Fruit fly (Drosophila melanogaster) whole organism, embryonic: Measurements from ENCODE around the gene rho-4.
A peak's percentile ranks its signal among the peaks of the same experiment; 100 is the strongest.

ENCODE experiments used
- Asciz ChIP-seq: fragments of 200-800 bp; sonication (Bioruptor generic); optimal IDR thresholded peaks from 2 replicates; lab custom pipeline; 2017; ENCODE audit warnings: missing biosample characterization, mild to moderate bottlenecking, missing genetic modification characterization, missing genetic modification reagents
- Atf-2 ChIP-seq: fragments of 200-800 bp; sonication (Bioruptor generic); optimal IDR thresholded peaks from 2 replicates; lab custom pipeline; 2016; ENCODE audit warnings: missing biosample characterization, missing genetic modification characterization
- CG10366 ChIP-seq: fragments of 200-800 bp; sonication (Bioruptor generic); IDR thresholded peaks from 2 replicates; pipeline ENCODE4 v1.3.6; 2022; ENCODE audit warnings: missing biosample characterization, missing genetic modification characterization
- CG10462 ChIP-seq: fragments of 200-800 bp; sonication (Bioruptor generic); optimal IDR thresholded peaks from 2 replicates; lab custom pipeline; 2016; ENCODE audit warnings: missing biosample characterization, missing genetic modification characterization
- CG11093 ChIP-seq: fragments of 200-800 bp; sonication (Bioruptor generic); IDR thresholded peaks from 3 replicates; pipeline ENCODE4 v1.3.6; 2022; ENCODE audit warnings: missing biosample characterization, missing genetic modification characterization
- CG15696 ChIP-seq: fragments of 200-800 bp; sonication (Bioruptor generic); optimal IDR thresholded peaks from 2 replicates; lab custom pipeline; 2019; ENCODE audit warnings: missing biosample characterization, mild to moderate bottlenecking, missing genetic modification characterization, moderate library complexity
- CG16813 ChIP-seq: fragments of 200-800 bp; sonication (Bioruptor generic); IDR thresholded peaks from 3 replicates; pipeline ENCODE4 v1.3.6; 2022; ENCODE audit warnings: missing biosample characterization, missing genetic modification characterization; ENCODE audit not compliant: partially characterized antibody
- CG1832 ChIP-seq: fragments of 200-800 bp; sonication (Bioruptor generic); optimal IDR thresholded peaks from 2 replicates; lab custom pipeline; 2017; ENCODE audit warnings: missing biosample characterization, mild to moderate bottlenecking, missing genetic modification characterization, inconsistent platforms
- CG2199 ChIP-seq: fragments of 200-800 bp; sonication (Bioruptor generic); IDR thresholded peaks from 3 replicates; pipeline ENCODE4 v1.3.6; 2022; ENCODE audit warnings: missing biosample characterization, missing genetic modification characterization
- CG2712 ChIP-seq: fragments of 200-800 bp; optimal IDR thresholded peaks from 3 replicates; lab custom pipeline; 2019; ENCODE audit warnings: missing biosample characterization, mild to moderate bottlenecking, missing genetic modification characterization, moderate library complexity
- CG42726 ChIP-seq: fragments of 200-800 bp; sonication (Bioruptor generic); IDR thresholded peaks from 2 replicates; pipeline ENCODE4 v1.3.6; 2022; ENCODE audit warnings: missing biosample characterization, missing genetic modification characterization; ENCODE audit not compliant: partially characterized antibody
- CG4424 ChIP-seq: fragments of 200-800 bp; sonication (Bioruptor generic); optimal IDR thresholded peaks from 3 replicates; lab custom pipeline; 2016; ENCODE audit warnings: missing biosample characterization, missing genetic modification characterization
- CG4730 ChIP-seq: fragments of 200-800 bp; sonication (Bioruptor generic); IDR thresholded peaks from 2 replicates; pipeline ENCODE4 v1.3.6; 2022; ENCODE audit warnings: missing biosample characterization, missing genetic modification characterization
- CG7963 ChIP-seq: fragments of 200-800 bp; sonication (Bioruptor generic); IDR thresholded peaks from 3 replicates; pipeline ENCODE4 v1.3.6; 2022; ENCODE audit warnings: missing biosample characterization, missing genetic modification characterization; ENCODE audit not compliant: partially characterized antibody
- CG7987 ChIP-seq: fragments of 200-800 bp; sonication (Bioruptor generic); optimal IDR thresholded peaks from 2 replicates; lab custom pipeline; 2018; ENCODE audit warnings: missing biosample characterization, mild to moderate bottlenecking, missing genetic modification characterization, moderate library complexity
- CG9215 ChIP-seq: fragments of 200-800 bp; sonication (Bioruptor generic); IDR thresholded peaks from 2 replicates; pipeline ENCODE4 v1.3.6; 2022; ENCODE audit warnings: missing biosample characterization, missing genetic modification characterization
- Camta ChIP-seq: fragments of 200-800 bp; sonication (Bioruptor generic); optimal IDR thresholded peaks from 2 replicates; lab custom pipeline; 2016; ENCODE audit warnings: missing biosample characterization, missing genetic modification characterization
- Dad ChIP-seq: fragments of 200-800 bp; sonication (Bioruptor generic); optimal IDR thresholded peaks from 3 replicates; lab custom pipeline; 2016; ENCODE audit warnings: missing biosample characterization, missing genetic modification characterization
- Dref ChIP-seq: fragments of 200-800 bp; sonication (Bioruptor generic); IDR thresholded peaks from 2 replicates; pipeline ENCODE4 v1.3.6; 2022; ENCODE audit warnings: missing biosample characterization, missing genetic modification characterization
- Gsc ChIP-seq: fragments of 200-800 bp; sonication (Bioruptor generic); IDR thresholded peaks from 2 replicates; pipeline ENCODE4 v1.3.6; 2022; ENCODE audit warnings: missing biosample characterization, missing genetic modification characterization
- HHEX ChIP-seq: fragments of 200-800 bp; sonication (Bioruptor generic); optimal IDR thresholded peaks from 3 replicates; lab custom pipeline; 2017; ENCODE audit warnings: missing biosample characterization, mild to moderate bottlenecking, missing genetic modification characterization, missing genetic modification reagents
- Hmr ChIP-seq: fragments of 200-800 bp; sonication (Bioruptor generic); optimal IDR thresholded peaks from 3 replicates; lab custom pipeline; 2017; ENCODE audit warnings: mild to moderate bottlenecking, missing biosample characterization, missing genetic modification reagents, missing genetic modification characterization
- Hmx ChIP-seq: fragments of 200-800 bp; sonication (Bioruptor generic); optimal IDR thresholded peaks from 2 replicates; lab custom pipeline; 2016; ENCODE audit warnings: missing biosample characterization, missing genetic modification characterization
- Ptx1 ChIP-seq: fragments of 200-800 bp; sonication (Bioruptor generic); IDR thresholded peaks from 2 replicates; pipeline ENCODE4 v1.3.6; 2022; ENCODE audit warnings: missing biosample characterization, missing genetic modification characterization
- Side ChIP-seq: fragments of 200-800 bp; sonication (Bioruptor generic); optimal IDR thresholded peaks from 2 replicates; lab custom pipeline; 2016; ENCODE audit warnings: missing biosample characterization, missing genetic modification characterization
- Sox100B ChIP-seq: fragments of 200-800 bp; sonication (Bioruptor generic); optimal IDR thresholded peaks from 3 replicates; lab custom pipeline; 2018; ENCODE audit warnings: missing biosample characterization, mild to moderate bottlenecking, missing genetic modification characterization
- Sox102F ChIP-seq: fragments of 200-800 bp; sonication (Bioruptor generic); optimal IDR thresholded peaks from 2 replicates; lab custom pipeline; 2018; ENCODE audit warnings: missing biosample characterization, mild to moderate bottlenecking, missing genetic modification characterization, moderate library complexity
- Sry-δ ChIP-seq: fragments of 200-800 bp; sonication (Bioruptor generic); optimal IDR thresholded peaks from 2 replicates; lab custom pipeline; 2016; ENCODE audit warnings: missing biosample characterization, missing genetic modification characterization
- ab ChIP-seq: fragments of 200-800 bp; sonication (Bioruptor generic); optimal IDR thresholded peaks from 2 replicates; lab custom pipeline; 2016; ENCODE audit warnings: missing biosample characterization, missing genetic modification characterization
- ci ChIP-seq: fragments of 200-800 bp; sonication (Bioruptor generic); IDR thresholded peaks from 3 replicates; pipeline ENCODE4 v1.3.6; 2022; ENCODE audit warnings: missing biosample characterization, missing genetic modification characterization
- dan ChIP-seq: fragments of 200-800 bp; sonication (Bioruptor generic); IDR thresholded peaks from 2 replicates; pipeline ENCODE4 v1.3.6; 2022; ENCODE audit warnings: missing biosample characterization, missing genetic modification characterization
- dmrt11E ChIP-seq: fragments of 200-800 bp; sonication (Bioruptor generic); optimal IDR thresholded peaks from 3 replicates; lab custom pipeline; 2018; ENCODE audit warnings: missing biosample characterization, mild to moderate bottlenecking, missing genetic modification characterization, moderate library complexity
- ems ChIP-seq: fragments of 200-800 bp; sonication (Bioruptor generic); optimal IDR thresholded peaks from 3 replicates; lab custom pipeline; 2016; ENCODE audit warnings: missing biosample characterization, missing genetic modification characterization
- fu2 ChIP-seq: fragments of 200-800 bp; sonication (Bioruptor generic); optimal IDR thresholded peaks from 2 replicates; lab custom pipeline; 2016; ENCODE audit warnings: missing biosample characterization, missing genetic modification characterization
- gro ChIP-seq: fragments of 200-800 bp; sonication (Bioruptor generic); optimal IDR thresholded peaks from 2 replicates; lab custom pipeline; 2016; ENCODE audit warnings: missing biosample characterization, missing genetic modification characterization
- insv ChIP-seq, 2 experiments: fragments of 200-800 bp; sonication (Bioruptor generic); optimal IDR thresholded peaks; 3 replicates each; lab custom pipeline; 2016 to 2018; ENCODE audit warnings: missing biosample characterization in 2 of 2, missing genetic modification characterization in 2 of 2
- kah ChIP-seq: fragments of 200-800 bp; sonication (Bioruptor generic); optimal IDR thresholded peaks from 2 replicates; lab custom pipeline; 2018; ENCODE audit warnings: missing biosample characterization, mild to moderate bottlenecking, missing genetic modification characterization
- kay ChIP-seq: fragments of 200-800 bp; sonication (Bioruptor generic); optimal IDR thresholded peaks from 2 replicates; lab custom pipeline; 2016; ENCODE audit warnings: missing biosample characterization, missing genetic modification characterization
- lbe ChIP-seq: fragments of 200-800 bp; sonication (Bioruptor generic); optimal IDR thresholded peaks from 2 replicates; lab custom pipeline; 2016; ENCODE audit warnings: missing biosample characterization, mild to moderate bottlenecking, missing genetic modification characterization
- nerfin-1 ChIP-seq: fragments of 200-800 bp; sonication (Bioruptor generic); optimal IDR thresholded peaks from 3 replicates; lab custom pipeline; 2019; ENCODE audit warnings: missing biosample characterization, mild to moderate bottlenecking, missing genetic modification characterization, moderate library complexity
- nmo ChIP-seq: fragments of 200-800 bp; sonication (Bioruptor generic); optimal IDR thresholded peaks from 2 replicates; lab custom pipeline; 2018; ENCODE audit warnings: missing biosample characterization, mild to moderate bottlenecking, missing genetic modification characterization, moderate library complexity
- p53 ChIP-seq: fragments of 200-800 bp; sonication (Bioruptor generic); optimal IDR thresholded peaks from 2 replicates; lab custom pipeline; 2016; ENCODE audit warnings: missing biosample characterization, missing genetic modification characterization
- pfk ChIP-seq: fragments of 200-800 bp; sonication (Bioruptor generic); optimal IDR thresholded peaks from 2 replicates; lab custom pipeline; 2018; ENCODE audit warnings: missing biosample characterization, mild to moderate bottlenecking, missing genetic modification characterization, moderate library complexity
- pnt ChIP-seq: fragments of 200-800 bp; sonication (Bioruptor generic); optimal IDR thresholded peaks from 3 replicates; lab custom pipeline; 2016; ENCODE audit warnings: missing biosample characterization, missing genetic modification characterization
- pros ChIP-seq: fragments of 200-800 bp; sonication (Bioruptor generic); optimal IDR thresholded peaks from 3 replicates; lab custom pipeline; 2019; ENCODE audit warnings: missing biosample characterization, mild to moderate bottlenecking, missing genetic modification characterization, moderate library complexity
- ranshi ChIP-seq: fragments of 200-800 bp; sonication (Bioruptor generic); IDR thresholded peaks from 2 replicates; pipeline ENCODE4 v1.3.6; 2022; ENCODE audit warnings: missing biosample characterization, missing genetic modification characterization
- salm ChIP-seq: fragments of 200-800 bp; sonication (Bioruptor generic); optimal IDR thresholded peaks from 2 replicates; lab custom pipeline; 2018; ENCODE audit warnings: missing biosample characterization, mild to moderate bottlenecking, missing genetic modification characterization
- sc ChIP-seq, 3 experiments: fragments of >200 bp in 2 of 3; fragments of 200-800 bp in 1 of 3; sonication (Bioruptor generic) in 1 of 3; optimal IDR thresholded peaks; 2 replicates in 2 of 3; 3 replicates in 1 of 3; lab custom pipeline; 2017; ENCODE audit warnings: mild to moderate bottlenecking in 1 of 3, missing biosample characterization in 1 of 3, missing genetic modification characterization in 1 of 3, missing genetic modification reagents in 1 of 3
- tin ChIP-seq: fragments of 200-800 bp; sonication (Bioruptor generic); optimal IDR thresholded peaks from 3 replicates; lab custom pipeline; 2016; ENCODE audit warnings: missing biosample characterization, missing genetic modification characterization
- ttk ChIP-seq: fragments of 200-800 bp; sonication (Bioruptor generic); IDR thresholded peaks from 2 replicates; pipeline ENCODE4 v2.1.2; 2022; ENCODE audit warnings: missing biosample characterization, missing genetic modification characterization
- vvl ChIP-seq: fragments of 200-800 bp; sonication (Bioruptor generic); IDR thresholded peaks from 2 replicates; pipeline ENCODE4 v1.3.6; 2022; ENCODE audit warnings: missing biosample characterization, missing genetic modification characterization
- wdn ChIP-seq: fragments of 200-800 bp; sonication (Bioruptor generic); IDR thresholded peaks from 2 replicates; pipeline ENCODE4 v1.3.6; 2022; ENCODE audit warnings: missing biosample characterization, missing genetic modification characterization

The rho-4 gene

dm6 chrX:11578841-11579240 is 20.8 kb upstream of the rho-4 start (continued):
- TF ChIP-seq nerfin-1, result peak; percentile 87
- no peak for TF ChIP-seq tin (GFP tag; lab: Kevin White, UChicago)
- TF ChIP-seq ci (GFP tag; lab: Robert Waterston, UW), result no peak
- no peak for TF ChIP-seq Sox102F (GFP tag; lab: Kevin White, UChicago)
- no peak for TF ChIP-seq ranshi (GFP tag; lab: Robert Waterston, UW)
- TF ChIP-seq dan, result no peak
- no peak for TF ChIP-seq ttk (GFP tag; lab: Robert Waterston, UW)
- no peak for TF ChIP-seq CG9215
- no peak for TF ChIP-seq pros (GFP tag; lab: Kevin White, UChicago)
- TF ChIP-seq CG15696 (tag; lab: Kevin White, UChicago), result no peak
- no peak for TF ChIP-seq salm
- TF ChIP-seq Side (GFP tag; lab: Kevin White, UChicago), result no peak
- TF ChIP-seq Asciz (GFP tag; lab: Kevin White, UChicago), result no peak
- no peak for TF ChIP-seq HHEX (GFP tag; lab: Kevin White, UChicago)
- no peak for TF ChIP-seq Gsc (GFP tag; lab: Robert Waterston, UW)
- TF ChIP-seq CG7963, result no peak
- no peak for TF ChIP-seq insv (GFP tag; optimal IDR thresholded peaks at IDR 0.05; lab: Kevin White, UChicago)
- no peak for TF ChIP-seq CG10462 (GFP tag; lab: Kevin White, UChicago)
- TF ChIP-seq sc (optimal IDR thresholded peaks at IDR 0.05; lab: Kevin White, UChicago), result no peak
- no peak for TF ChIP-seq sc (GFP tag; optimal IDR thresholded peaks at IDR 0.05; lab: Kevin White, UChicago)
- TF ChIP-seq Sox100B (GFP tag; lab: Kevin White, UChicago), result no peak
- peak; percentile 32 for TF ChIP-seq Sry-δ
- TF ChIP-seq kay (GFP tag; lab: Kevin White, UChicago), result no peak
- TF ChIP-seq Dad (GFP tag; lab: Kevin White, UChicago), result no peak
- TF ChIP-seq wdn (GFP tag; lab: Robert Waterston, UW), result no peak
- peak; percentile 47 for TF ChIP-seq Hmr (GFP tag; lab: Kevin White, UChicago)
- TF ChIP-seq Hmx (GFP tag; lab: Kevin White, UChicago), result no peak
- TF ChIP-seq fu2 (GFP tag; lab: Kevin White, UChicago), result no peak
- TF ChIP-seq ems (GFP tag; lab: Kevin White, UChicago), result no peak
- no peak for TF ChIP-seq CG1832 (GFP tag; lab: Kevin White, UChicago)
- no peak for TF ChIP-seq CG7987 (GFP tag; lab: Kevin White, UChicago)
- TF ChIP-seq pnt (GFP tag; lab: Kevin White, UChicago), result no peak
- no peak for TF ChIP-seq lbe (GFP tag; lab: Kevin White, UChicago)
- no peak for TF ChIP-seq Ptx1 (GFP tag; lab: Robert Waterston, UW)
- TF ChIP-seq Atf-2 (GFP tag; lab: Kevin White, UChicago), result no peak
- TF ChIP-seq ab (GFP tag; lab: Kevin White, UChicago), result no peak
- TF ChIP-seq CG4730, result no peak
- TF ChIP-seq CG11093, result no peak
- TF ChIP-seq pfk (GFP tag; lab: Kevin White, UChicago), result no peak
- TF ChIP-seq CG42726 (GFP tag; lab: Robert Waterston, UW), result no peak
- no peak for TF ChIP-seq kah
- TF ChIP-seq Dref (GFP tag; lab: Robert Waterston, UW), result no peak
- no peak for TF ChIP-seq CG4424
- peak; percentile 42 for TF ChIP-seq nmo (GFP tag; lab: Kevin White, UChicago)
- TF ChIP-seq vvl (GFP tag; lab: Robert Waterston, UW), result no peak
- peak; percentile 45; the same call in 1 of the 3 replicates for TF ChIP-seq CG16813 (GFP tag; lab: Robert Waterston, UW)
- TF ChIP-seq dmrt11E (tag; lab: Kevin White, UChicago), result no peak
- no peak for TF ChIP-seq CG10366
- TF ChIP-seq p53 (GFP tag; lab: Kevin White, UChicago), result no peak
- TF ChIP-seq gro (GFP tag; lab: Kevin White, UChicago), result no peak
- peak; percentile 21 for TF ChIP-seq CG2712 (tag; lab: Kevin White, UChicago)
- TF ChIP-seq CG2199 (GFP tag; lab: Robert Waterston, UW), result no peak
- TF ChIP-seq Camta, result no peak
